Fruit fly (Drosophila melanogaster): Measurements from ENCODE around the gene CG3792.
A peak's percentile ranks its signal among the peaks of the same experiment; 100 is the strongest.

DNA sequence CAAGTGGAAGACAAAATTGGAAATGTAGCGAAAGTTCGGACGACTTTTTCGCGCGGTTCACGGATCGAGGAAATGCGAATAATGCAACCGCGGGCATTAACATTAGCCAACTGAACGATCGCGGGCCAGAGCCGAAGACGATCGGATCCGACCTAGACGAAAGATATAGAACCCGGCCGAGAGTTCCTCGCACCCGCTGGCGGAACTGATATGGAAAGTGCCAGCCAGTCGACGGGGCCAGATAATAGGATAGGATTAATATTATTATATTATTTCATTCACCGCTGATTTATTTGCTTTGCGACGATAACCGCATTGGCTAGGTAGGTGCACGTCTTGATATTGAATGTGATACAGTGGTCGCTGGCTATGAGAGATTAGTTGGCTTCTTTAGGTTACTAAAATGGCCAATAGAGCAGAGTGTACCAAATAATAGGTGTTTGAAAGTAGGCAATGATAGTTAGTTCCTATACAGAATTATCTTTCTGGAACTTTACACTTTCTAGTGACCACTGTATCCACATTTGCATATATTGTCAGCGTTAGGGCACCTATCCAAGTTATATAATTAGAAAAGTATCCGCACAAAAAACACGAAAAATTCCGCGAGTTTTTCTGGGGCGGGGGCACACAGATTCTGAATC lies 22.4 kb downstream of the CG3792 start:
- TF ChIP-seq CG8388 (GFP tag; optimal IDR thresholded peaks at IDR 0.05) (peak; percentile 51), toy (GFP tag; IDR thresholded peaks at IDR 0.05) (no peak), rib (GFP tag; IDR thresholded peaks at IDR 0.05) (peak; percentile 56; the same call in 1 of the 2 replicates), dan (GFP tag; IDR thresholded peaks at IDR 0.05) (no peak), CG16779 (GFP tag; IDR thresholded peaks at IDR 0.05) (0 out of 2 replicates have a peak, but pooled peaks have one; percentile 63)
